Fruit fly (Drosophila melanogaster) whole organism, embryonic: Measurements from ENCODE around the gene NPF.
A peak's percentile ranks its signal among the peaks of the same experiment; 100 is the strongest.

Experiments
- Aef1 ChIP-seq: fragments of 200-800 bp; sonication (Bioruptor generic); IDR thresholded peaks from 3 replicates; pipeline ENCODE4 v1.3.6; 2022; ENCODE audit warnings: missing biosample characterization, missing genetic modification characterization
- Antp ChIP-seq: fragments of 200-800 bp; sonication (Bioruptor generic); optimal IDR thresholded peaks from 3 replicates; lab custom pipeline; 2016; ENCODE audit warnings: missing biosample characterization, missing genetic modification characterization
- Bdp1 ChIP-seq: fragments of 200-800 bp; sonication (Bioruptor generic); optimal IDR thresholded peaks from 3 replicates; lab custom pipeline; 2016; ENCODE audit warnings: missing biosample characterization, missing genetic modification characterization
- Blimp-1 ChIP-seq: fragments of 200-800 bp; sonication (Bioruptor generic); optimal IDR thresholded peaks from 3 replicates; lab custom pipeline; 2018; ENCODE audit warnings: missing biosample characterization, missing genetic modification characterization, mild to moderate bottlenecking, moderate library complexity, missing genetic modification reagents
- CG10321 ChIP-seq: fragments of 200-800 bp; sonication (Bioruptor generic); IDR thresholded peaks from 2 replicates; pipeline ENCODE4 v1.3.6; 2022; ENCODE audit warnings: missing biosample characterization, missing genetic modification characterization
- CG10543 ChIP-seq: fragments of 200-800 bp; sonication (Bioruptor generic); optimal IDR thresholded peaks from 3 replicates; lab custom pipeline; 2017; ENCODE audit warnings: missing biosample characterization, mild to moderate bottlenecking, missing genetic modification characterization, moderate library complexity
- CG10565 ChIP-seq: fragments of 200-800 bp; sonication (Bioruptor generic); optimal IDR thresholded peaks from 3 replicates; lab custom pipeline; 2016; ENCODE audit warnings: missing biosample characterization, mild to moderate bottlenecking, missing genetic modification characterization
- CG11398 ChIP-seq: fragments of 200-800 bp; sonication (Bioruptor generic); optimal IDR thresholded peaks from 2 replicates; lab custom pipeline; 2016; ENCODE audit warnings: missing biosample characterization, missing genetic modification characterization
- CG12391 ChIP-seq: fragments of 200-800 bp; sonication (Bioruptor generic); optimal IDR thresholded peaks from 3 replicates; lab custom pipeline; 2018; ENCODE audit warnings: missing biosample characterization, mild to moderate bottlenecking, missing genetic modification characterization, moderate library complexity
- CG12769 ChIP-seq: fragments of 200-800 bp; sonication (Bioruptor generic); optimal IDR thresholded peaks from 2 replicates; lab custom pipeline; 2019; ENCODE audit warnings: missing biosample characterization, mild to moderate bottlenecking, missing genetic modification characterization, moderate library complexity
- CG13894 ChIP-seq: fragments of 200-800 bp; sonication (Bioruptor generic); optimal IDR thresholded peaks from 3 replicates; lab custom pipeline; 2018; ENCODE audit warnings: missing biosample characterization, mild to moderate bottlenecking, missing genetic modification characterization, moderate library complexity
- CG1647 ChIP-seq: fragments of 200-800 bp; sonication (Bioruptor generic); optimal IDR thresholded peaks from 3 replicates; lab custom pipeline; 2016; ENCODE audit warnings: missing biosample characterization, missing genetic modification characterization
- CG16813 ChIP-seq: fragments of 200-800 bp; sonication (Bioruptor generic); IDR thresholded peaks from 3 replicates; pipeline ENCODE4 v1.3.6; 2022; ENCODE audit warnings: missing biosample characterization, missing genetic modification characterization; ENCODE audit not compliant: partially characterized antibody
- CG18262 ChIP-seq: fragments of 200-800 bp; optimal IDR thresholded peaks from 3 replicates; lab custom pipeline; 2019; ENCODE audit warnings: missing biosample characterization, mild to moderate bottlenecking, missing genetic modification characterization, moderate library complexity
- CG2889 ChIP-seq: fragments of 200-800 bp; sonication (Bioruptor generic); IDR thresholded peaks from 3 replicates; pipeline ENCODE4 v1.3.6; 2022; ENCODE audit warnings: missing biosample characterization, missing genetic modification characterization
- CG3065 ChIP-seq: fragments of 200-800 bp; sonication (Bioruptor generic); optimal IDR thresholded peaks from 2 replicates; lab custom pipeline; 2016; ENCODE audit warnings: missing biosample characterization, missing genetic modification characterization
- CG31441 ChIP-seq: fragments of 200-800 bp; sonication (Bioruptor generic); IDR thresholded peaks from 2 replicates; pipeline ENCODE4 v1.3.6; 2022; ENCODE audit warnings: missing biosample characterization, missing genetic modification characterization
- CG42726 ChIP-seq: fragments of 200-800 bp; sonication (Bioruptor generic); IDR thresholded peaks from 2 replicates; pipeline ENCODE4 v1.3.6; 2022; ENCODE audit warnings: missing biosample characterization, missing genetic modification characterization; ENCODE audit not compliant: partially characterized antibody
- CG5245 ChIP-seq: fragments of 200-800 bp; sonication (Bioruptor generic); optimal IDR thresholded peaks from 3 replicates; lab custom pipeline; 2016; ENCODE audit warnings: missing biosample characterization, missing genetic modification characterization
- CG6854 ChIP-seq: fragments of 200-800 bp; sonication (Bioruptor generic); optimal IDR thresholded peaks from 3 replicates; lab custom pipeline; 2017; ENCODE audit warnings: missing biosample characterization, mild to moderate bottlenecking, missing genetic modification characterization
- Dp ChIP-seq: fragments of 200-800 bp; sonication (Bioruptor generic); optimal IDR thresholded peaks from 2 replicates; lab custom pipeline; 2018; ENCODE audit warnings: missing biosample characterization, mild to moderate bottlenecking, missing genetic modification characterization, moderate library complexity
- Dref ChIP-seq: fragments of 200-800 bp; sonication (Bioruptor generic); IDR thresholded peaks from 2 replicates; pipeline ENCODE4 v1.3.6; 2022; ENCODE audit warnings: missing biosample characterization, missing genetic modification characterization
- Elba2 ChIP-seq: fragments of 200-800 bp; sonication (Bioruptor generic); optimal IDR thresholded peaks from 3 replicates; lab custom pipeline; 2016; ENCODE audit warnings: missing biosample characterization, missing genetic modification characterization
- Fer2 ChIP-seq: fragments of 200-800 bp; sonication (Bioruptor generic); optimal IDR thresholded peaks from 2 replicates; lab custom pipeline; 2018; ENCODE audit warnings: missing biosample characterization, mild to moderate bottlenecking, missing genetic modification characterization, moderate library complexity
- Gug ChIP-seq: fragments of 200-800 bp; sonication (Bioruptor generic); IDR thresholded peaks from 4 replicates; pipeline ENCODE4 v1.3.6; 2022; ENCODE audit warnings: missing biosample characterization, missing genetic modification characterization
- Hey ChIP-seq: fragments of 200-800 bp; sonication (Bioruptor generic); optimal IDR thresholded peaks from 3 replicates; lab custom pipeline; 2018; ENCODE audit warnings: missing biosample characterization, mild to moderate bottlenecking, missing genetic modification characterization
- Hr78 ChIP-seq, 2 experiments: fragments of 200-800 bp in 1 of 2; fragments of >200 bp in 1 of 2; sonication (Bioruptor generic) in 1 of 2; optimal IDR thresholded peaks; 2 replicates each; lab custom pipeline; 2017 to 2019; ENCODE audit warnings: missing biosample characterization in 2 of 2, missing genetic modification characterization in 2 of 2, mild to moderate bottlenecking in 1 of 2, moderate library complexity in 1 of 2
- Max ChIP-seq: fragments of 200-800 bp; sonication (Bioruptor generic); optimal IDR thresholded peaks from 2 replicates; lab custom pipeline; 2016; ENCODE audit warnings: missing biosample characterization, mild to moderate bottlenecking, missing genetic modification characterization
- Ptx1 ChIP-seq: fragments of 200-800 bp; sonication (Bioruptor generic); IDR thresholded peaks from 2 replicates; pipeline ENCODE4 v1.3.6; 2022; ENCODE audit warnings: missing biosample characterization, missing genetic modification characterization
- amos ChIP-seq: fragments of 200-800 bp; sonication (Bioruptor generic); IDR thresholded peaks from 2 replicates; pipeline ENCODE4 v1.3.6; 2022; ENCODE audit warnings: missing biosample characterization, missing genetic modification characterization; ENCODE audit not compliant: partially characterized antibody
- dm ChIP-seq: fragments of 200-800 bp; sonication (Bioruptor generic); optimal IDR thresholded peaks from 3 replicates; lab custom pipeline; 2016; ENCODE audit warnings: missing biosample characterization, missing genetic modification characterization
- fd3F ChIP-seq: fragments of 200-800 bp; sonication (Bioruptor generic); optimal IDR thresholded peaks from 2 replicates; lab custom pipeline; 2018; ENCODE audit warnings: missing biosample characterization, mild to moderate bottlenecking, missing genetic modification characterization, moderate library complexity
- grn ChIP-seq: fragments of 200-800 bp; sonication (Bioruptor generic); optimal IDR thresholded peaks from 3 replicates; lab custom pipeline; 2017; ENCODE audit warnings: missing biosample characterization, missing genetic modification characterization
- ham ChIP-seq: fragments of 200-800 bp; sonication (Bioruptor generic); IDR thresholded peaks from 2 replicates; pipeline ENCODE4 v1.3.6; 2022; ENCODE audit warnings: missing biosample characterization, missing genetic modification characterization
- hbn ChIP-seq: fragments of 200-800 bp; sonication (Bioruptor generic); IDR thresholded peaks from 2 replicates; pipeline ENCODE4 v1.3.6; 2022; ENCODE audit warnings: missing biosample characterization, missing genetic modification characterization; ENCODE audit not compliant: partially characterized antibody
- her ChIP-seq: fragments of 200-800 bp; sonication (Bioruptor generic); optimal IDR thresholded peaks from 2 replicates; lab custom pipeline; 2016; ENCODE audit warnings: missing biosample characterization, missing genetic modification characterization
- jigr1 ChIP-seq: fragments of 200-800 bp; sonication (Bioruptor generic); IDR thresholded peaks from 3 replicates; pipeline ENCODE4 v1.3.6; 2022; ENCODE audit warnings: missing biosample characterization, missing genetic modification characterization
- lab ChIP-seq: fragments of 200-800 bp; sonication (Bioruptor generic); optimal IDR thresholded peaks from 3 replicates; lab custom pipeline; 2017; ENCODE audit warnings: missing biosample characterization, missing genetic modification characterization, mild to moderate bottlenecking, moderate library complexity, missing genetic modification reagents
- nerfin-2 ChIP-seq: fragments of 200-800 bp; sonication (Bioruptor generic); IDR thresholded peaks from 2 replicates; pipeline ENCODE4 v1.3.6; 2022; ENCODE audit warnings: missing biosample characterization, missing genetic modification characterization; ENCODE audit not compliant: partially characterized antibody
- psq ChIP-seq: fragments of 200-800 bp; sonication (Bioruptor generic); optimal IDR thresholded peaks from 2 replicates; lab custom pipeline; 2017; ENCODE audit warnings: missing biosample characterization, missing genetic modification characterization
- pum ChIP-seq: fragments of 200-800 bp; sonication (Bioruptor generic); optimal IDR thresholded peaks from 2 replicates; lab custom pipeline; 2016; ENCODE audit warnings: missing biosample characterization, missing genetic modification characterization
- ranshi ChIP-seq: fragments of 200-800 bp; sonication (Bioruptor generic); IDR thresholded peaks from 2 replicates; pipeline ENCODE4 v1.3.6; 2022; ENCODE audit warnings: missing biosample characterization, missing genetic modification characterization
- sens ChIP-seq: fragments of 200-800 bp; sonication (Bioruptor generic); peaks from one replicate; lab custom pipeline; 2016; ENCODE audit warnings: missing biosample characterization, missing genetic modification characterization
- sens-2 ChIP-seq: fragments of 200-800 bp; sonication (Bioruptor generic); IDR thresholded peaks from 2 replicates; pipeline ENCODE4 v1.3.6; 2022; ENCODE audit warnings: missing biosample characterization, missing genetic modification characterization
- so ChIP-seq: fragments of 200-800 bp; sonication (Bioruptor generic); IDR thresholded peaks from 3 replicates; pipeline ENCODE4 v1.3.6; 2022; ENCODE audit warnings: missing biosample characterization, missing genetic modification characterization
- sqz ChIP-seq: fragments of 200-800 bp; sonication (Bioruptor generic); optimal IDR thresholded peaks from 3 replicates; lab custom pipeline; 2018; ENCODE audit warnings: missing biosample characterization, mild to moderate bottlenecking, missing genetic modification characterization
- unc-4 ChIP-seq: fragments of 200-800 bp; sonication (Bioruptor generic); IDR thresholded peaks from 2 replicates; pipeline ENCODE4 v1.3.6; 2022; ENCODE audit warnings: missing biosample characterization, missing genetic modification characterization; ENCODE audit not compliant: partially characterized antibody
- wdn ChIP-seq: fragments of 200-800 bp; sonication (Bioruptor generic); IDR thresholded peaks from 2 replicates; pipeline ENCODE4 v1.3.6; 2022; ENCODE audit warnings: missing biosample characterization, missing genetic modification characterization

NPF gene

DNA sequence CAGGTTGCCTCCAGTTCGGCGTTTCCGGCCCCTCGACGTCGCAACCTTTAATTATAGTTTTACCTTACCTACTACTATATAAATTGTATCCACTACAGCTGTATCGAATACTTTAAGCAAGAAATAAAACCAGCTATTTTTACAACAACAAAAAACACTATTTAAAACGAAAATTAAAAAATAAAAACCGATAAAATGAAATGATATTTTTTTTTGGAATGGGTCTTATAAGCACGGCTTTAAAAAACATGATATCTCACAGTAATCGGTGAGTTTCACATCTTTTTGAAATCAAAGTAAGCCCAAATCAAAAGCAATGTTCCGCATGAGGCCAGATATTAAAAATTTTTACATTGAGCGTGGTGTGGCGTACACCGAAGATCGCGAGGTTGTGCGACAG lies 37.8 kb upstream of the NPF start, which contains the start of gene CG14891:
Gene CG14891, plus strand, starts transcription at position 301 of the 400 bp plus-strand sequence.
- TF ChIP-seq her (GFP tag; lab: Kevin White, UChicago) (no peak), sens (GFP tag; lab: Kevin White, UChicago) (peak; percentile 11), dm (GFP tag; lab: Kevin White, UChicago) (no peak)

DNA sequence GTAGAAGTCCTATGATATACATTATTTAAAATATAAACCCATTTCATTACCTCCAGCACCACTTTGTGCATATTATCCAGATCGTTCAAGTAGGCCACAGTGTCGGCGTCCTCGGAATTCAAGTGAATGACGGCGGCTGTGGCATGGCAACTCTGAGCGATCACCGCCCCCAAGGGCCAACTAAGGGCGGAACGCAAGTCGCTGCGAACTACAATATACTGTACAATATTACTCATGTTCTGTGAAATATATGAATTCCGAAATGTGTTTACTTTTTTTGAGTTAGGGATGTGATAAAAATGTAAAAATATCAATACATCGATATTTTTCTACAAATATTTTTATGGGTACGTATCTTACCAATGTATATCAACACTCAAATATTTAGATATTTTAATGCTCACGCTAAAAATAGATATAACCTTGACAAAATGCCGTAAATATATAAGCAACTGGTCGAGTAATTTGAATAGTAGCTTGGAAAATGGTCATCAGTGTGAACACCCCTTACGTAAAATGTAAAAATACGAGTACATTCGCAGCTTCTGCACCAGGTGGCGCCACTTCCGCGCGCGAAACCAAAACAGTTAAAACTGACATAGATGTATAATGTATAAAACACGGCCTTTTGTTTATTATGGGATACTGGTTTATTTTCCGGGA lies 35.4 kb upstream of the NPF start, which contains the start of gene CG14903:
Gene CG14903, minus strand, starts transcription at position 270 of the 663 bp plus-strand sequence.
- TF ChIP-seq sqz (GFP tag; lab: Kevin White, UChicago) (no peak), psq (no peak), CG10543 (GFP tag; lab: Kevin White, UChicago) (no peak), CG13894 (tag; lab: Kevin White, UChicago) (no peak), Blimp-1 (GFP tag; lab: Kevin White, UChicago) (peak; percentile 37), Hr78 (GFP tag; optimal IDR thresholded peaks at IDR 0.05; lab: Kevin White, UChicago) (no peak), ranshi (GFP tag; lab: Robert Waterston, UW) (no peak), grn (GFP tag; lab: Kevin White, UChicago) (no peak), Bdp1 (GFP tag; lab: Kevin White, UChicago) (no peak), amos (GFP tag; lab: Robert Waterston, UW) (peak; percentile 70), Elba2 (GFP tag; lab: Kevin White, UChicago) (no peak), sens-2 (GFP tag; lab: Robert Waterston, UW) (no peak), Hey (no peak), CG11398 (GFP tag; lab: Kevin White, UChicago) (no peak), CG31441 (GFP tag; lab: Robert Waterston, UW) (peak; percentile 50; the same call in 1 of the 2 replicates), CG6854 (GFP tag; lab: Kevin White, UChicago) (no peak), unc-4 (GFP tag; lab: Robert Waterston, UW) (peak; percentile 72), CG42726 (peak; percentile 90), Max (GFP tag; lab: Kevin White, UChicago) (peak; percentile 27), CG18262 (tag; lab: Kevin White, UChicago) (no peak), jigr1 (no peak), CG3065 (GFP tag; lab: Kevin White, UChicago) (no peak), fd3F (GFP tag; lab: Kevin White, UChicago) (no peak), CG10321 (GFP tag; lab: Robert Waterston, UW) (no peak), CG2889 (GFP tag; lab: Robert Waterston, UW) (no peak), Fer2 (no peak), Ptx1 (peak; percentile 20; the same call in 1 of the 2 replicates), Dp (GFP tag; lab: Kevin White, UChicago) (peak; percentile 72), CG12769 (tag; lab: Kevin White, UChicago) (no peak), hbn (GFP tag; lab: Robert Waterston, UW) (peak; percentile 56), Antp (peak; percentile 11), Aef1 (GFP tag; lab: Robert Waterston, UW) (no peak), CG5245 (GFP tag; lab: Kevin White, UChicago) (peak; percentile 39), CG16813 (GFP tag; lab: Robert Waterston, UW) (peak; percentile 72), lab (GFP tag; lab: Kevin White, UChicago) (no peak), CG10565 (GFP tag; lab: Kevin White, UChicago) (no peak), so (GFP tag; lab: Robert Waterston, UW) (no peak), pum (GFP tag; lab: Kevin White, UChicago) (no peak), wdn (GFP tag; lab: Robert Waterston, UW) (no peak), Gug (GFP tag; lab: Robert Waterston, UW) (no peak), Dref (GFP tag; lab: Robert Waterston, UW) (peak; percentile 53), CG12391 (tag; lab: Kevin White, UChicago) (peak; percentile 43), CG1647 (GFP tag; lab: Kevin White, UChicago) (no peak), nerfin-2 (GFP tag; lab: Robert Waterston, UW) (no peak), ham (GFP tag; lab: Robert Waterston, UW) (no peak)
